Worm (Caenorhabditis elegans) whole organism, L4 larva: ENCODE results near the gene ZK688.1.

Experiments used
- D1046.2 ChIP-seq: fragments of 200-800 bp; sonication (Bioruptor generic); IDR thresholded peaks from 2 replicates; pipeline ENCODE4 v1.3.6; 2022; ENCODE audit warnings: missing genetic modification characterization, missing compliant biosample characterization
- F10B5.3 ChIP-seq: sonication (generic microtip); optimal IDR thresholded peaks from 2 replicates; lab custom pipeline; 2016; ENCODE audit warnings: mild to moderate bottlenecking, missing genetic modification characterization, missing compliant biosample characterization
- F49E8.2 ChIP-seq: sonication (generic microtip); optimal IDR thresholded peaks from 2 replicates; lab custom pipeline; 2016; ENCODE audit warnings: missing compliant biosample characterization, mild to moderate bottlenecking, missing genetic modification characterization, borderline replicate concordance
- T20F7.1 ChIP-seq: fragments of 200-800 bp; sonication (Bioruptor generic); optimal IDR thresholded peaks from 2 replicates; lab custom pipeline; 2018; ENCODE audit warnings: mild to moderate bottlenecking, missing genetic modification characterization, missing compliant biosample characterization
- Y105C5A.15 ChIP-seq: fragments of 200-800 bp; sonication (Bioruptor generic); IDR thresholded peaks from 2 replicates; pipeline ENCODE4 v1.3.6; 2022; ENCODE audit warnings: missing genetic modification characterization, missing compliant biosample characterization
- Y48G9A.11 ChIP-seq: fragments of 200-800 bp; sonication (Bioruptor generic); IDR thresholded peaks from 2 replicates; pipeline ENCODE4 v1.3.6; 2022; ENCODE audit warnings: missing genetic modification reagents, missing genetic modification characterization, missing compliant biosample characterization
- Y75B8A.6 ChIP-seq: fragments of 200-800 bp; sonication (Bioruptor generic); IDR thresholded peaks from 2 replicates; pipeline ENCODE4 v1.3.6; 2022; ENCODE audit warnings: missing genetic modification reagents, missing genetic modification characterization, missing compliant biosample characterization
- ZK337.2 ChIP-seq: fragments of 200-800 bp; sonication (Bioruptor generic); IDR thresholded peaks from 2 replicates; pipeline ENCODE4 v1.3.6; 2022; ENCODE audit warnings: missing genetic modification reagents, missing genetic modification characterization, missing compliant biosample characterization
- ZK546.5 ChIP-seq, 2 experiments: sonication (generic microtip); optimal IDR thresholded peaks; 2 replicates each; lab custom pipeline; 2017; ENCODE audit warnings: missing biosample characterization in 2 of 2, missing genetic modification characterization in 2 of 2
- aly-2 ChIP-seq: sonication (generic microtip); optimal IDR thresholded peaks from 2 replicates; lab custom pipeline; 2018; ENCODE audit warnings: missing biosample characterization, missing genetic modification characterization
- ceh-28 ChIP-seq: fragments of 150-350 bp; optimal IDR thresholded peaks from 2 replicates; lab custom pipeline; 2014; ENCODE audit warnings: missing biosample characterization, missing genetic modification reagents, missing genetic modification characterization
- daf-16 ChIP-seq, 3 experiments: sonication (generic microtip); optimal IDR thresholded peaks; 2 replicates each; lab custom pipeline; 2016 to 2017; ENCODE audit warnings: missing genetic modification characterization in 3 of 3, missing genetic modification reagents in 3 of 3, mild to moderate bottlenecking in 2 of 3, missing compliant biosample characterization in 2 of 3, missing biosample characterization in 1 of 3, moderate library complexity in 1 of 3
- dmd-6 ChIP-seq: fragments of 200-800 bp; sonication (Bioruptor generic); IDR thresholded peaks from 2 replicates; pipeline ENCODE4 v1.3.6; 2022; ENCODE audit warnings: missing genetic modification reagents, missing genetic modification characterization, missing compliant biosample characterization
- dmd-8 ChIP-seq: fragments of 200-800 bp; sonication (Bioruptor generic); IDR thresholded peaks from 2 replicates; pipeline ENCODE4 v1.3.6; 2022; ENCODE audit warnings: missing genetic modification characterization, missing compliant biosample characterization
- dmd-9 ChIP-seq: fragments of 200-800 bp; sonication (Bioruptor generic); IDR thresholded peaks from 2 replicates; pipeline ENCODE4 v1.3.6; 2022; ENCODE audit warnings: missing genetic modification reagents, missing genetic modification characterization, missing compliant biosample characterization
- dve-1 ChIP-seq: sonication (generic microtip); optimal IDR thresholded peaks from 2 replicates; lab custom pipeline; 2017; ENCODE audit warnings: antibody characterized with exemption, mild to moderate bottlenecking, missing genetic modification characterization, missing compliant biosample characterization; ENCODE audit not compliant: insufficient read depth
- fkh-10 ChIP-seq: fragments of 150-350 bp; optimal IDR thresholded peaks from 2 replicates; lab custom pipeline; 2014; ENCODE audit warnings: missing biosample characterization, missing genetic modification reagents, missing genetic modification characterization
- hif-1 ChIP-seq, 2 experiments: sonication (generic microtip); optimal IDR thresholded peaks; 2 replicates each; lab custom pipeline; 2016 to 2017; ENCODE audit warnings: missing compliant biosample characterization in 2 of 2, missing genetic modification characterization in 2 of 2, missing genetic modification reagents in 2 of 2, missing genotype in 2 of 2, mild to moderate bottlenecking in 1 of 2
- hlh-30 ChIP-seq: sonication (generic microtip); optimal IDR thresholded peaks from 2 replicates; lab custom pipeline; 2017; ENCODE audit warnings: antibody characterized with exemption, mild to moderate bottlenecking, missing genetic modification characterization, missing compliant biosample characterization; ENCODE audit not compliant: insufficient read depth
- hmg-1.1 ChIP-seq: fragments of 200-800 bp; sonication (Bioruptor generic); IDR thresholded peaks from 2 replicates; pipeline ENCODE4 v1.3.6; 2022; ENCODE audit warnings: missing genetic modification reagents, missing genetic modification characterization, missing compliant biosample characterization
- jun-1 ChIP-seq: fragments of 150-350 bp; optimal IDR thresholded peaks from 2 replicates; lab custom pipeline; 2014; ENCODE audit warnings: missing biosample characterization, missing genetic modification reagents, missing genetic modification characterization
- lin-15B ChIP-seq: fragments of 150-350 bp; sonication (generic microtip); optimal IDR thresholded peaks from 3 replicates; lab custom pipeline; 2014; ENCODE audit warnings: missing biosample characterization, missing genetic modification characterization
- lin-38 ChIP-seq: fragments of 200-800 bp; sonication (Bioruptor generic); IDR thresholded peaks from 2 replicates; pipeline ENCODE4 v1.3.6; 2022; ENCODE audit warnings: missing genetic modification reagents, missing genetic modification characterization, missing compliant biosample characterization
- lin-39 ChIP-seq: fragments of 150-350 bp; optimal IDR thresholded peaks from 2 replicates; lab custom pipeline; 2014; ENCODE audit warnings: missing biosample characterization, missing genetic modification reagents, missing genetic modification characterization
- mep-1 ChIP-seq: fragments of 150-350 bp; sonication (generic microtip); optimal IDR thresholded peaks from 3 replicates; lab custom pipeline; 2014; ENCODE audit warnings: missing biosample characterization, missing genetic modification characterization
- mes-2 ChIP-seq: sonication (generic microtip); optimal IDR thresholded peaks from 2 replicates; lab custom pipeline; 2016; ENCODE audit warnings: missing genotype, mild to moderate bottlenecking, missing genetic modification characterization, missing compliant biosample characterization; ENCODE audit not compliant: poor library complexity, severe bottlenecking
- nhr-11 ChIP-seq: fragments of 150-350 bp; optimal IDR thresholded peaks from 2 replicates; lab custom pipeline; 2014; ENCODE audit warnings: missing biosample characterization, missing genetic modification characterization
- nhr-25 ChIP-seq: sonication (generic microtip); optimal IDR thresholded peaks from 2 replicates; lab custom pipeline; 2017; ENCODE audit warnings: missing genetic modification characterization, mild to moderate bottlenecking, missing compliant biosample characterization, antibody characterized with exemption, moderate library complexity, borderline replicate concordance; ENCODE audit not compliant: insufficient read depth
- nhr-28 ChIP-seq: fragments of 150-350 bp; optimal IDR thresholded peaks from 2 replicates; lab custom pipeline; 2014; ENCODE audit warnings: missing biosample characterization, missing genetic modification characterization
- nhr-41 ChIP-seq: fragments of 200-800 bp; sonication (Bioruptor generic); IDR thresholded peaks from 2 replicates; pipeline ENCODE4 v1.3.6; 2022; ENCODE audit warnings: missing genetic modification reagents, missing genetic modification characterization, missing compliant biosample characterization
- nhr-42 ChIP-seq: fragments of 200-800 bp; sonication (Bioruptor generic); IDR thresholded peaks from 2 replicates; pipeline ENCODE4 v1.3.6; 2022; ENCODE audit warnings: missing genetic modification characterization, missing compliant biosample characterization
- nhr-6 ChIP-seq: fragments of 150-350 bp; optimal IDR thresholded peaks from 2 replicates; lab custom pipeline; 2014; ENCODE audit warnings: missing biosample characterization, missing genetic modification characterization
- nhr-77 ChIP-seq: fragments of 150-350 bp; optimal IDR thresholded peaks from 2 replicates; lab custom pipeline; 2014; ENCODE audit warnings: missing biosample characterization, missing genetic modification characterization
- pqm-1 ChIP-seq: sonication (generic microtip); optimal IDR thresholded peaks from 2 replicates; lab custom pipeline; 2017; ENCODE audit warnings: missing biosample characterization, missing genetic modification characterization
- skn-1 ChIP-seq: fragments of 150-350 bp; optimal IDR thresholded peaks from 2 replicates; lab custom pipeline; 2014; ENCODE audit warnings: missing biosample characterization, missing genetic modification characterization
- snpc-4 ChIP-seq: fragments of 150-350 bp; optimal IDR thresholded peaks from 2 replicates; lab custom pipeline; 2014; ENCODE audit warnings: missing biosample characterization, missing genetic modification characterization
- unc-130 ChIP-seq: sonication (generic microtip); optimal IDR thresholded peaks from 2 replicates; lab custom pipeline; 2016; ENCODE audit warnings: missing genetic modification reagents, missing genetic modification characterization, missing compliant biosample characterization
- unc-39 ChIP-seq: sonication (generic microtip); optimal IDR thresholded peaks from 2 replicates; lab custom pipeline; 2017; ENCODE audit warnings: missing biosample characterization, missing genetic modification characterization
- zag-1 ChIP-seq: fragments of 150-350 bp; optimal IDR thresholded peaks from 2 replicates; lab custom pipeline; 2014; ENCODE audit warnings: missing biosample characterization, missing genetic modification characterization
- zfp-2 ChIP-seq: sonication (generic microtip); optimal IDR thresholded peaks from 2 replicates; lab custom pipeline; 2016; ENCODE audit warnings: mild to moderate bottlenecking, missing genetic modification characterization, missing compliant biosample characterization
- zfp-3 ChIP-seq: fragments of 200-800 bp; sonication (Bioruptor generic); conservative IDR thresholded peaks from 2 replicates; pipeline ENCODE4 v1.3.6; 2022; ENCODE audit warnings: missing genetic modification reagents, missing genetic modification characterization, missing compliant biosample characterization
- zip-11 ChIP-seq: fragments of 200-800 bp; sonication (Bioruptor generic); IDR thresholded peaks from 2 replicates; pipeline ENCODE4 v1.3.6; 2022; ENCODE audit warnings: missing genetic modification characterization, missing compliant biosample characterization
- zip-2 ChIP-seq: fragments of 150-350 bp; optimal IDR thresholded peaks from 2 replicates; lab custom pipeline; 2014; ENCODE audit warnings: missing biosample characterization, missing genetic modification characterization

Gene ZK688.1

DNA sequence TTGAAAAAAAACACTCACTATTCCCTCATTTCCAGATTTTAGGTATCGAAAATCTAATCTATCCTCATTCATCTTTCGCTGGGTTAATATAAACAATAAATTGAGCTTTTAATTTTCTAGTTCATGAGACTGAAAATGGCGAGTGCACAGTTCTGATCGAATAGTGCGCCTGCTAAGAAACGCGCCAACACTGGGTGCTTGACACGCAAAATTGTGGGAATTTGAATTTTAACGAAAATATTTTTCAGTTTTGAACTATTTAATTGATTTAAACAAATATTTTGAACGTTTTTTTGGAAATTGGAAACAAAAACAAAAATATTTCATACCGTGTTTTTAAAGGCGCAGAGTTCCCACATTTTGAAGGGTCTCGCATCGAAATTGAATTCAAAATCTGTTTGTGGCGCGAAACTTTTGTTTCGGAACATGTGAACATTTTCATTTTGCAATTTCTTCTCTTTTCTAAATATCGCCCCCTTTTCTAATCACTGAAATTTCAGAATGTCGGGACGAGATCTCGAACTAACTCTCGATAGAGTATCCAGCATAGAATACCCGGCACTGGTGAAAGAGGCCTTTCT lies 19.3 kb downstream of the ZK688.1 start, which contains the start of the genes C29E4.13 and npp-15 (continued):
- TF ChIP-seq nhr-41 (GFP tag; lab: Robert Waterston, UW) (no peak), aly-2 (no peak)

DNA sequence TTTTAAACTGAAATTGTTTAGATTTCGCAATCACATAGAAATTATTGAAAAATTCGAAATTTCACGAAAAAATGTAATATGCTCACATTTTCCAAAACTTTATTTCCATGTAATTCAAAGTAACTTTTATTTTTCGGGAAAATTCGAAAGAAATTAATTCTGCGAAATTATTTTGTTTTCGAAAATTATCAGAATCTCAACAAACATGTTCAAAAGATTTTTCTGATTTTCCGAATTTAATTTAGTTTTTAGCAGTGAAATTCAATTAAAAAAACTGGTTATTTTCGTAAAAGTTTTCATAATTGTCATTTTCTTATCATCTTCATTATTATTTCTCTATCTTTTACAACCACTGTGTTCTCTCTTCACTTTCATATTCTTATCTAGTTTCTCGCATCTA lies 23.9 kb downstream of the ZK688.1 start, which contains the start of gene ran-2:
Gene ran-2, plus strand, starts transcription at position 301 of the 400 bp plus-strand sequence.
- peak; percentile 16 for TF ChIP-seq dve-1 (tag; lab: Kevin White, UChicago)
- TF ChIP-seq nhr-41 (GFP tag; lab: Robert Waterston, UW) = no peak
- TF ChIP-seq daf-16 (GFP tag; optimal IDR thresholded peaks at IDR 0.05; lab: Kevin White, UChicago) = no peak
- TF ChIP-seq daf-16 (tag; optimal IDR thresholded peaks at IDR 0.05; lab: Kevin White, UChicago) = peak; percentile 50
- TF ChIP-seq pqm-1 (tag; lab: Kevin White, UChicago) = peak; percentile 22
- TF ChIP-seq, all 104 proteins: peak for 3

DNA sequence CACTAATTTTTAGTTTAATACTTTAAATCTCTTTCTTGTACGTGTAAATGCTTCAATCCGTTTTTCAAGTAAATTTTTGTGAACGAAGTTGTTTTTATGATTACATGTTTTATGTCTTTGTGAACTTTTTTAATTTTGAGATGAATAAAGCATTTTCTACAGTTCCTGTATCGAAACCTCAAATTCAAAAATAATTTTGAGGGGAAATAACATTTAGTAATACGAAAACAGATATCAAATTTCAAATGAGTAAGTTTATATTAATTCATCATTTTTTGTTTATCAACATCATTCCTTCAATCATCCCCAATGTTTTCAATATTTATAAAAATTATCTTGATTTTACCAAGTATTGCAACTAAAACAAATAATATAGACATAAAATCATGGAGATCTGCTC lies 28.2 kb downstream of the ZK688.1 start, which contains the start of gene C29E4.10:
Gene C29E4.10, plus strand, starts transcription at position 301 of the 400 bp plus-strand sequence.
- TF ChIP-seq unc-39 (tag; lab: Kevin White, UChicago) = no peak
- no peak for TF ChIP-seq zfp-2 (tag; lab: Kevin White, UChicago)
- no peak for TF ChIP-seq dmd-8 (GFP tag; lab: Robert Waterston, UW)

DNA sequence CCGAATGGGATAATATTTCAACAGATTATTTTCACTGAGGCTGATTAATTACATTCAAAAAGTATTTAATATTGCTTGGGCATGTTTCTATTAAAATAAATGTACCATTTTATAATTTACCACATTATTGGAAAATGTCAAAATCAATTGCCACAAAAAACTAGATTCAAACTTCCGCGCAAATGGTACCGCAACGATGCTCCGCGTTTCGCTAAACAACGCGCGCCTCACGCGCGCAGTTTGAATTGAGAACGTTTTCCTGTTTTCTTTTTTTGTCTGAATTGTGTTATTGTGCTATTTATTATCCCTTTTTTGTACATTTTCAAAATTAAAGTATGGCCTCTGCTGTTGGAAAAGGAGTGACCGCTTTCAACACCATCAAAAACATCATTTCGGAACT lies 31.5 kb downstream of the ZK688.1 start, which contains the start of gene C29E4.12:
Gene C29E4.12, plus strand, starts transcription at position 333 of the 400 bp plus-strand sequence.
- TF ChIP-seq Y75B8A.6 (GFP tag; lab: Robert Waterston, UW) (no peak), zag-1 (no peak), zip-2 (no peak), hif-1 (tag; optimal IDR thresholded peaks at IDR 0.05; lab: Kevin White, UChicago) (peak in 1 of 2 experiments; percentile 27), ZK546.5 (tag; optimal IDR thresholded peaks at IDR 0.05; lab: Kevin White, UChicago) (no peak), mes-2 (tag; lab: Kevin White, UChicago) (peak; percentile 77), mep-1 (tag; lab: Kevin White, UChicago) (no peak), D1046.2 (GFP tag; lab: Robert Waterston, UW) (no peak), lin-15B (tag; lab: Kevin White, UChicago) (no peak), zip-11 (GFP tag; lab: Robert Waterston, UW) (no peak), T20F7.1 (GFP tag; lab: Kevin White, UChicago) (peak; percentile 99), lin-39 (tag; lab: Kevin White, UChicago) (no peak), Y48G9A.11 (GFP tag; lab: Robert Waterston, UW) (peak; percentile 94), zfp-3 (GFP tag; lab: Robert Waterston, UW) (no peak), hlh-30 (tag; lab: Kevin White, UChicago) (peak; percentile 79), lin-38 (GFP tag; lab: Robert Waterston, UW) (no peak; the same call in 1 of the 2 replicates), daf-16 (GFP tag; optimal IDR thresholded peaks at IDR 0.05; lab: Kevin White, UChicago) (no peak), daf-16 (tag; optimal IDR thresholded peaks at IDR 0.05; lab: Kevin White, UChicago) (no peak), Y105C5A.15 (no peak), nhr-77 (tag; lab: Kevin White, UChicago) (no peak), F10B5.3 (no peak), snpc-4 (tag; lab: Kevin White, UChicago) (no peak), unc-39 (tag; lab: Kevin White, UChicago) (no peak), nhr-11 (tag; lab: Kevin White, UChicago) (peak; percentile 11), skn-1 (tag; lab: Kevin White, UChicago) (no peak), nhr-28 (tag; lab: Kevin White, UChicago) (peak; percentile 52), unc-130 (GFP tag; lab: Kevin White, UChicago) (no peak), dmd-6 (GFP tag; lab: Robert Waterston, UW) (no peak), ceh-28 (tag; lab: Kevin White, UChicago) (no peak), fkh-10 (GFP tag; lab: Kevin White, UChicago) (peak; percentile 38), nhr-25 (peak; percentile 55), jun-1 (no peak), F49E8.2 (no peak), hmg-1.1 (GFP tag; lab: Robert Waterston, UW) (peak; percentile 65; the same call in 1 of the 2 replicates), dve-1 (tag; lab: Kevin White, UChicago) (peak; percentile 26), nhr-6 (tag; lab: Kevin White, UChicago) (peak; percentile 45), dmd-9 (no peak), nhr-42 (GFP tag; lab: Robert Waterston, UW) (no peak), ZK337.2 (GFP tag; lab: Robert Waterston, UW) (no peak)
